Fruit fly (Drosophila melanogaster) whole organism, embryonic: ENCODE data around the gene CG12116.

Experiments
- Ada2b ChIP-seq: fragments of 200-800 bp; sonication (Bioruptor generic); IDR thresholded peaks from 2 replicates; pipeline ENCODE4 v1.3.6; 2022; ENCODE audit warnings: missing biosample characterization, missing genetic modification characterization
- BEAF-32 ChIP-seq: fragments of 200-800 bp; sonication (Bioruptor generic); optimal IDR thresholded peaks from 3 replicates; lab custom pipeline; 2017; ENCODE audit warnings: missing biosample characterization, missing genetic modification characterization, mild to moderate bottlenecking, moderate library complexity, missing genetic modification reagents
- Bgb ChIP-seq: fragments of 200-800 bp; sonication (Bioruptor generic); IDR thresholded peaks from 2 replicates; pipeline ENCODE4 v1.3.6; 2022; ENCODE audit warnings: missing biosample characterization, missing genetic modification characterization; ENCODE audit not compliant: partially characterized antibody
- CG11247 ChIP-seq: fragments of 200-800 bp; sonication (Bioruptor generic); IDR thresholded peaks from 2 replicates; pipeline ENCODE4 v1.3.6; 2022; ENCODE audit warnings: missing biosample characterization, missing genetic modification characterization
- CG11696 ChIP-seq: fragments of 200-800 bp; sonication (Bioruptor generic); IDR thresholded peaks from 2 replicates; pipeline ENCODE4 v1.3.6; 2022; ENCODE audit warnings: missing biosample characterization, missing genetic modification characterization
- CG12659 ChIP-seq: fragments of 200-800 bp; sonication (Bioruptor generic); optimal IDR thresholded peaks from 3 replicates; lab custom pipeline; 2017; ENCODE audit warnings: mild to moderate bottlenecking, missing biosample characterization, missing genetic modification reagents, missing genetic modification characterization
- CG16813 ChIP-seq: fragments of 200-800 bp; sonication (Bioruptor generic); IDR thresholded peaks from 3 replicates; pipeline ENCODE4 v1.3.6; 2022; ENCODE audit warnings: missing biosample characterization, missing genetic modification characterization; ENCODE audit not compliant: partially characterized antibody
- CG16863 ChIP-seq: fragments of 200-800 bp; sonication (Bioruptor generic); optimal IDR thresholded peaks from 3 replicates; lab custom pipeline; 2016; ENCODE audit warnings: missing biosample characterization, missing genetic modification characterization
- CG18619 ChIP-seq: fragments of 200-800 bp; sonication (Bioruptor generic); optimal IDR thresholded peaks from 3 replicates; lab custom pipeline; 2017; ENCODE audit warnings: missing biosample characterization, mild to moderate bottlenecking, missing genetic modification characterization
- CG2129 ChIP-seq: fragments of 200-800 bp; sonication (Bioruptor generic); IDR thresholded peaks from 2 replicates; pipeline ENCODE4 v1.3.6; 2022; ENCODE audit warnings: missing biosample characterization, missing genetic modification characterization; ENCODE audit not compliant: partially characterized antibody
- CG2712 ChIP-seq: fragments of 200-800 bp; optimal IDR thresholded peaks from 3 replicates; lab custom pipeline; 2019; ENCODE audit warnings: missing biosample characterization, mild to moderate bottlenecking, missing genetic modification characterization, moderate library complexity
- CG30403 ChIP-seq: fragments of 200-800 bp; sonication (Bioruptor generic); optimal IDR thresholded peaks from 3 replicates; lab custom pipeline; 2016; ENCODE audit warnings: missing biosample characterization, missing genetic modification characterization
- CG32772 ChIP-seq: fragments of 200-800 bp; sonication (Bioruptor generic); IDR thresholded peaks from 2 replicates; pipeline ENCODE4 v1.3.6; 2022; ENCODE audit warnings: missing biosample characterization, missing genetic modification characterization
- CG34376 ChIP-seq: fragments of 200-800 bp; sonication (Bioruptor generic); optimal IDR thresholded peaks from 2 replicates; lab custom pipeline; 2018; ENCODE audit warnings: missing biosample characterization, mild to moderate bottlenecking, missing genetic modification characterization
- CG43689 ChIP-seq: fragments of 200-800 bp; sonication (Bioruptor generic); IDR thresholded peaks from 2 replicates; pipeline ENCODE4 v1.3.6; 2022; ENCODE audit warnings: missing biosample characterization, missing genetic modification characterization
- CG6791 ChIP-seq: fragments of 200-800 bp; sonication (Bioruptor generic); IDR thresholded peaks from 3 replicates; pipeline ENCODE4 v1.3.6; 2022; ENCODE audit warnings: missing biosample characterization, missing genetic modification characterization; ENCODE audit not compliant: partially characterized antibody
- CG8478 ChIP-seq: fragments of >200 bp; optimal IDR thresholded peaks from 2 replicates; lab custom pipeline; 2018
- CkIIα-i1 ChIP-seq: fragments of 200-800 bp; sonication (Bioruptor generic); IDR thresholded peaks from 2 replicates; pipeline ENCODE4 v1.3.6; 2022; ENCODE audit warnings: missing biosample characterization, missing genetic modification characterization
- Dll ChIP-seq: fragments of 200-800 bp; sonication (Bioruptor generic); IDR thresholded peaks from 4 replicates; pipeline ENCODE4 v1.3.6; 2022; ENCODE audit warnings: missing biosample characterization, missing genetic modification characterization; ENCODE audit not compliant: partially characterized antibody
- Doc3 ChIP-seq: fragments of 200-800 bp; sonication (Bioruptor generic); IDR thresholded peaks from 3 replicates; pipeline ENCODE4 v1.3.6; 2022; ENCODE audit warnings: missing biosample characterization, missing genetic modification characterization; ENCODE audit not compliant: partially characterized antibody
- Nf-YB ChIP-seq: fragments of 200-800 bp; sonication (Bioruptor generic); optimal IDR thresholded peaks from 3 replicates; lab custom pipeline; 2019; ENCODE audit warnings: missing biosample characterization, mild to moderate bottlenecking, missing genetic modification characterization, moderate library complexity
- Scr ChIP-seq: fragments of 200-800 bp; sonication (Bioruptor generic); IDR thresholded peaks from 2 replicates; pipeline ENCODE4 v1.3.6; 2022; ENCODE audit warnings: missing biosample characterization, missing genetic modification characterization; ENCODE audit not compliant: partially characterized antibody
- Sry-δ ChIP-seq: fragments of 200-800 bp; sonication (Bioruptor generic); optimal IDR thresholded peaks from 2 replicates; lab custom pipeline; 2016; ENCODE audit warnings: missing biosample characterization, missing genetic modification characterization
- Taf1 ChIP-seq: fragments of 200-800 bp; sonication (Bioruptor generic); IDR thresholded peaks from 2 replicates; pipeline ENCODE4 v1.3.6; 2022; ENCODE audit warnings: missing biosample characterization, missing genetic modification characterization
- bigmax ChIP-seq: fragments of 200-800 bp; sonication (Bioruptor generic); optimal IDR thresholded peaks from 2 replicates; lab custom pipeline; 2018; ENCODE audit warnings: missing biosample characterization, mild to moderate bottlenecking, missing genetic modification characterization
- cas ChIP-seq: fragments of 200-800 bp; sonication (Bioruptor generic); IDR thresholded peaks from 2 replicates; pipeline ENCODE4 v1.3.6; 2022; ENCODE audit warnings: missing biosample characterization, missing genetic modification characterization
- chm ChIP-seq: fragments of 200-800 bp; sonication (Bioruptor generic); IDR thresholded peaks from 2 replicates; pipeline ENCODE4 v1.3.6; 2022; ENCODE audit warnings: missing biosample characterization, missing genetic modification characterization
- emc ChIP-seq: fragments of 200-800 bp; sonication (Bioruptor generic); optimal IDR thresholded peaks from 2 replicates; lab custom pipeline; 2016; ENCODE audit warnings: missing biosample characterization, missing genetic modification characterization
- klu ChIP-seq: fragments of 200-800 bp; sonication (Bioruptor generic); IDR thresholded peaks from 2 replicates; pipeline ENCODE4 v1.3.6; 2022; ENCODE audit warnings: missing biosample characterization, missing genetic modification characterization
- knrl ChIP-seq: fragments of 200-800 bp; sonication (Bioruptor generic); IDR thresholded peaks from 3 replicates; pipeline ENCODE4 v1.3.6; 2022; ENCODE audit warnings: missing biosample characterization, missing genetic modification characterization; ENCODE audit not compliant: partially characterized antibody
- lola ChIP-seq, 3 experiments: fragments of >200 bp in 2 of 3; fragments of 200-800 bp in 1 of 3; sonication (Bioruptor generic) in 1 of 3; optimal IDR thresholded peaks; 2 replicates each; lab custom pipeline; 2017 to 2019; ENCODE audit warnings: missing biosample characterization in 3 of 3, missing genetic modification characterization in 3 of 3, mild to moderate bottlenecking in 1 of 3, moderate library complexity in 1 of 3
- maf-S ChIP-seq: fragments of 200-800 bp; sonication (Bioruptor generic); optimal IDR thresholded peaks from 2 replicates; lab custom pipeline; 2016; ENCODE audit warnings: missing biosample characterization, missing genetic modification characterization
- row ChIP-seq: fragments of 200-800 bp; sonication (Bioruptor generic); IDR thresholded peaks from 3 replicates; pipeline ENCODE4 v1.3.6; 2022; ENCODE audit warnings: missing biosample characterization, missing genetic modification characterization
- sob ChIP-seq: fragments of 200-800 bp; sonication (Bioruptor generic); IDR thresholded peaks from 2 replicates; pipeline ENCODE4 v1.3.6; 2022; ENCODE audit warnings: missing biosample characterization, missing genetic modification characterization
- unc-4 ChIP-seq: fragments of 200-800 bp; sonication (Bioruptor generic); IDR thresholded peaks from 2 replicates; pipeline ENCODE4 v1.3.6; 2022; ENCODE audit warnings: missing biosample characterization, missing genetic modification characterization; ENCODE audit not compliant: partially characterized antibody
- wek ChIP-seq: fragments of 200-800 bp; sonication (Bioruptor generic); optimal IDR thresholded peaks from 3 replicates; lab custom pipeline; 2018; ENCODE audit warnings: missing biosample characterization, mild to moderate bottlenecking, missing genetic modification characterization, moderate library complexity

The CG12116 gene

DNA sequence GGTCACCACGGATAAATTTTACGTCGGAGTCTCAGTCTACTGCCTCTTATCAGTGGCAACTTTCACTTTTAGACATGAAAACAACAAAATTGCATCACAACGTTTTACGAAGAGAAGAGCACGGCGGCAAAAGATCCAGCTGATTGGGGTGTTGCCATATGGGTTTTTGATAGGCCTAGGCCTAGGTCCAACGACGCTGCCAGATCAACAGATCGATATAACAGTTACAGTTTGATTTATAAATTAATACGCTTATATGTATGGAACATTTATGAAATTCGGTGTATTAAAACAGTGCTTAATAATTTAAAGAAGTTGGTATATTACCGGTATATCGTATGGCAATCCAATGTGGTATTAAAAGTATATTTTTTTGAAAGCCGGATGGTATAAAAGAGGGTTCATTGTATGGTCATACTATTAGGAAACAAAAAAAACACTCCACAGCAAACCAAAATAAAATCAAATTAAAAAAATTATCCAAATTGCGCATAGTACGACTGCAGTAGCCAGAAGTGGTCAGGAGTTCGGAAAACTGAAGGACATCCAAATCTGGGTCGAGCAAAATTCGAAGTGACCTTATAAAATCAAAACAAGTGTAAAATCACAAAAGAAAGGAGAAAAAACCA lies 32.0 kb downstream of the CG12116 start, which contains the start of gene CG1440 (continued):
- TF ChIP-seq lola (GFP tag; optimal IDR thresholded peaks at IDR 0.05; lab: Kevin White, UChicago) (no peak), klu (GFP tag; lab: Robert Waterston, UW) (no peak), CG2712 (tag; lab: Kevin White, UChicago) (peak; percentile 21), Taf1 (GFP tag; lab: Robert Waterston, UW) (no peak), CG8478 (lab: Kevin White, UChicago) (no peak), bigmax (GFP tag; lab: Kevin White, UChicago) (no peak), Ada2b (GFP tag; lab: Robert Waterston, UW) (no peak), cas (GFP tag; lab: Robert Waterston, UW) (no peak), CG32772 (GFP tag; lab: Robert Waterston, UW) (peak; percentile 35; the same call in 1 of the 2 replicates), CG11247 (no peak)
- TF ChIP-seq, all 482 proteins: peak for 93

dm6 chrX:8433709-8434108 lies 35.1 kb downstream of the CG12116 start, which contains the start of gene CG32712:
CG32712 (minus strand) TSS chrX:8433809.
- no peak for TF ChIP-seq sob (GFP tag; lab: Robert Waterston, UW)
- no peak for TF ChIP-seq emc
- no peak for TF ChIP-seq Nf-YB (GFP tag; lab: Kevin White, UChicago)
- no peak for TF ChIP-seq CG18619 (GFP tag; lab: Kevin White, UChicago)
- TF ChIP-seq CG8478 (lab: Kevin White, UChicago) = no peak

dm6 chrX:8422643-8423042 lies 46.2 kb downstream of the CG12116 start:
- TF ChIP-seq CG43689 (GFP tag; lab: Robert Waterston, UW) = no peak
- no peak for TF ChIP-seq CG30403
- 0 out of 2 replicates have a peak, but pooled peaks have one; percentile 8 for TF ChIP-seq Bgb (GFP tag; lab: Robert Waterston, UW)
- TF ChIP-seq row = peak; percentile 36; the same call in 1 of the 3 replicates
- no peak for TF ChIP-seq maf-S (GFP tag; lab: Kevin White, UChicago)
- TF ChIP-seq CkIIα-i1 (GFP tag; lab: Robert Waterston, UW) = no peak
- 0 out of 3 replicates have a peak, but pooled peaks have one; percentile 12 for TF ChIP-seq CG16813 (GFP tag; lab: Robert Waterston, UW)
- no peak for TF ChIP-seq CG12659
- TF ChIP-seq Sry-δ (GFP tag; lab: Kevin White, UChicago) = peak; percentile 31
- no peak for TF ChIP-seq CG2129 (GFP tag; lab: Robert Waterston, UW)
- TF ChIP-seq Dll = peak; percentile 62; the same call in 2 of the 4 replicates
- peak; percentile 40; the same call in 1 of the 3 replicates for TF ChIP-seq CG6791 (GFP tag; lab: Robert Waterston, UW)
- TF ChIP-seq wek (GFP tag; lab: Kevin White, UChicago) = no peak
- TF ChIP-seq knrl = 0 out of 3 replicates have a peak, but pooled peaks have one; percentile 7
- no peak for TF ChIP-seq CG11696 (GFP tag; lab: Robert Waterston, UW)
- peak; percentile 35; the same call in 1 of the 2 replicates for TF ChIP-seq Scr (GFP tag; lab: Robert Waterston, UW)
- 0 out of 2 replicates have a peak, but pooled peaks have one; percentile 37 for TF ChIP-seq unc-4 (GFP tag; lab: Robert Waterston, UW)
- TF ChIP-seq chm (GFP tag; lab: Robert Waterston, UW) = no peak
- peak; percentile 47; the same call in 2 of the 3 replicates for TF ChIP-seq Doc3 (GFP tag; lab: Robert Waterston, UW)
- TF ChIP-seq CG16863 (GFP tag; lab: Kevin White, UChicago) = no peak
- peak; percentile 49 for TF ChIP-seq BEAF-32
- no peak for TF ChIP-seq CG34376 (GFP tag; lab: Kevin White, UChicago)
